Fruit fly (Drosophila melanogaster): ENCODE measurements around the gene colt.

colt gene

DNA sequence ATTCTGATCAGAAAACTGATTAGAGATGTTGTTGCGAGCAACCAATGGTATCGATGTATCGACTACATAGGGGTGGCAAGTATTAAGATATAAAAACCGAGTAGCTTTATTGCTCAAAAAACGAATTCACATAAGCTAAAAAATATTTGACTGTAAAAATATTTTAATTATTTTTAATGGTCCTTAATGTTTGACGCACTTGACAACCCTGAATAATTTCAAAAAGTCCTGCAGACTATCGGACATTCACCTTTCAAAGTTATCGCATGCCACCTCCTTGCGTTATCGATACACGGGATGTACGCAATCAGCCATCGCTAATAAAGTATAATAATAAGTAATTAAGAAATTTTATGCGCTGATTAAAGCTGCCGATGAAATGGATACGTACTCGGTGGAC lies 10.2 kb downstream of the colt start, which contains the start of the genes HemK2, Snapin and Tnpo-SR (continued):
- TF ChIP-seq shn (GFP tag; optimal IDR thresholded peaks at IDR 0.05) (peak; percentile 61), CG12155 (GFP tag; optimal IDR thresholded peaks at IDR 0.05) (peak; percentile 91), Scr (GFP tag; IDR thresholded peaks at IDR 0.05; ENCODE audit: partially characterized antibody) (peak; percentile 98), CG14441 (GFP tag; IDR thresholded peaks at IDR 0.05) (peak; percentile 93), grn (GFP tag; optimal IDR thresholded peaks at IDR 0.05) (peak; percentile 41), Hmx (GFP tag; optimal IDR thresholded peaks at IDR 0.05) (peak; percentile 46), H15 (GFP tag; IDR thresholded peaks at IDR 0.05) (peak; percentile 92), fd3F (GFP tag; optimal IDR thresholded peaks at IDR 0.05) (peak; percentile 90), CG7786 (GFP tag; optimal IDR thresholded peaks at IDR 0.05) (peak; percentile 82), ind (GFP tag; optimal IDR thresholded peaks at IDR 0.05) (peak; percentile 91), Six4 (GFP tag; optimal IDR thresholded peaks at IDR 0.05) (peak; percentile 77), NK7.1 (GFP tag; optimal IDR thresholded peaks at IDR 0.05) (peak; percentile 57), CG10654 (GFP tag; optimal IDR thresholded peaks at IDR 0.05) (peak; percentile 80), Ravus (GFP tag; IDR thresholded peaks at IDR 0.05) (peak; percentile 81), Bdp1 (GFP tag; optimal IDR thresholded peaks at IDR 0.05) (peak; percentile 78), CG12659 (GFP tag; optimal IDR thresholded peaks at IDR 0.05) (peak; percentile 96), pb (GFP tag; optimal IDR thresholded peaks at IDR 0.05) (peak; percentile 68), CG32532 (GFP tag; IDR thresholded peaks at IDR 0.05) (peak; percentile 93), Usf (GFP tag; optimal IDR thresholded peaks at IDR 0.05) (peak; percentile 82), CG6791 (GFP tag; IDR thresholded peaks at IDR 0.05; ENCODE audit: partially characterized antibody) (peak; percentile 88), ATbp (GFP tag; optimal IDR thresholded peaks at IDR 0.05) (peak; percentile 73), Adf1 (GFP tag; IDR thresholded peaks at IDR 0.05) (peak; percentile 75), esg (GFP tag; conservative IDR thresholded peaks at IDR 0.05) (peak; percentile 88), Nf-YB (GFP tag; optimal IDR thresholded peaks at IDR 0.05) (peak; percentile 68), CG7357 (GFP tag; IDR thresholded peaks at IDR 0.05) (peak; percentile 77), repo (GFP tag; optimal IDR thresholded peaks at IDR 0.05) (peak; percentile 41), dm (GFP tag; optimal IDR thresholded peaks at IDR 0.05) (peak; percentile 72), CG11695 (GFP tag; IDR thresholded peaks at IDR 0.05) (peak; percentile 91), Dip3 (GFP tag; optimal IDR thresholded peaks at IDR 0.05) (peak; percentile 88), CG3407 (GFP tag; optimal IDR thresholded peaks at IDR 0.05) (peak; percentile 69), sug (tag; optimal IDR thresholded peaks at IDR 0.05) (peak; percentile 93), gt (GFP tag; IDR thresholded peaks at IDR 0.05) (peak; percentile 91), NC2β (GFP tag; optimal IDR thresholded peaks at IDR 0.05) (peak; percentile 75), eyg (GFP tag; optimal IDR thresholded peaks at IDR 0.05) (peak; percentile 6), MBD-R2 (GFP tag; IDR thresholded peaks at IDR 0.05) (peak; percentile 95), wek (GFP tag; optimal IDR thresholded peaks at IDR 0.05) (no peak), CG7556 (GFP tag; optimal IDR thresholded peaks at IDR 0.05) (peak; percentile 91), pum (GFP tag; optimal IDR thresholded peaks at IDR 0.05) (peak; percentile 79), CG10366 (GFP tag; IDR thresholded peaks at IDR 0.05) (peak; percentile 93), jigr1 (GFP tag; IDR thresholded peaks at IDR 0.05) (no peak; the same call in 2 of the 3 replicates), CG16815 (GFP tag; optimal IDR thresholded peaks at IDR 0.05) (peak; percentile 85), Chrac-16 (GFP tag; optimal IDR thresholded peaks at IDR 0.05) (peak; percentile 93), oc (tag; optimal IDR thresholded peaks at IDR 0.05) (peak; percentile 78), kah (GFP tag; optimal IDR thresholded peaks at IDR 0.05) (peak; percentile 68), D19B (GFP tag; optimal IDR thresholded peaks at IDR 0.05) (peak; percentile 73), CG17186 (GFP tag; optimal IDR thresholded peaks at IDR 0.05) (peak; percentile 67), Antp (GFP tag; optimal IDR thresholded peaks at IDR 0.05) (peak; percentile 82), tna (GFP tag; IDR thresholded peaks at IDR 0.05; ENCODE audit: partially characterized antibody) (peak; percentile 81), Lim3 (GFP tag; IDR thresholded peaks at IDR 0.05) (peak; percentile 60; the same call in 1 of the 2 replicates), CG1603 (tag; optimal IDR thresholded peaks at IDR 0.05) (peak; percentile 81), pita (GFP tag; optimal IDR thresholded peaks at IDR 0.05) (no peak)
